Worm (Caenorhabditis elegans) whole organism, L3 larva: ENCODE measurements around the gene sbt-1.

ENCODE experiments used
- ceh-9 ChIP-seq: sonication (generic microtip); optimal IDR thresholded peaks from 2 replicates; lab custom pipeline; 2018; ENCODE audit warnings: missing biosample characterization, missing genetic modification characterization
- jun-1 ChIP-seq: fragments of 150-350 bp; optimal IDR thresholded peaks from 2 replicates; lab custom pipeline; 2014; ENCODE audit warnings: missing biosample characterization, missing genetic modification reagents, missing genetic modification characterization
- lin-15B ChIP-seq: fragments of 150-350 bp; optimal IDR thresholded peaks from 2 replicates; lab custom pipeline; 2014; ENCODE audit warnings: missing biosample characterization, missing genetic modification characterization
- mdl-1 ChIP-seq: fragments of 150-350 bp; optimal IDR thresholded peaks from 2 replicates; lab custom pipeline; 2014; ENCODE audit warnings: missing biosample characterization, missing genetic modification characterization
- nhr-25 ChIP-seq: sonication (generic microtip); optimal IDR thresholded peaks from 2 replicates; lab custom pipeline; 2017; ENCODE audit warnings: missing biosample characterization, missing genetic modification characterization
- nhr-76 ChIP-seq: fragments of 150-350 bp; sonication (generic microtip); optimal IDR thresholded peaks from 5 replicates; lab custom pipeline; 2014; ENCODE audit warnings: missing biosample characterization, missing genetic modification characterization

- TF ChIP-seq nhr-76 (tag; lab: Kevin White, UChicago) (no peak), ceh-9 (no peak), lin-15B (tag; lab: Kevin White, UChicago) (peak; percentile 62), jun-1 (peak; percentile 43), nhr-25 (tag; lab: Kevin White, UChicago) (peak; percentile 82), mdl-1 (tag; lab: Kevin White, UChicago) (no peak)
Observed at ce11 chrV:20845524-20846208, 17.0 kb upstream of the sbt-1 start, which contains the start of the genes F31D4.2 and fkb-6.
